Worm (Caenorhabditis elegans): ENCODE data around the gene ZK682.7.

The ZK682.7 gene

DNA sequence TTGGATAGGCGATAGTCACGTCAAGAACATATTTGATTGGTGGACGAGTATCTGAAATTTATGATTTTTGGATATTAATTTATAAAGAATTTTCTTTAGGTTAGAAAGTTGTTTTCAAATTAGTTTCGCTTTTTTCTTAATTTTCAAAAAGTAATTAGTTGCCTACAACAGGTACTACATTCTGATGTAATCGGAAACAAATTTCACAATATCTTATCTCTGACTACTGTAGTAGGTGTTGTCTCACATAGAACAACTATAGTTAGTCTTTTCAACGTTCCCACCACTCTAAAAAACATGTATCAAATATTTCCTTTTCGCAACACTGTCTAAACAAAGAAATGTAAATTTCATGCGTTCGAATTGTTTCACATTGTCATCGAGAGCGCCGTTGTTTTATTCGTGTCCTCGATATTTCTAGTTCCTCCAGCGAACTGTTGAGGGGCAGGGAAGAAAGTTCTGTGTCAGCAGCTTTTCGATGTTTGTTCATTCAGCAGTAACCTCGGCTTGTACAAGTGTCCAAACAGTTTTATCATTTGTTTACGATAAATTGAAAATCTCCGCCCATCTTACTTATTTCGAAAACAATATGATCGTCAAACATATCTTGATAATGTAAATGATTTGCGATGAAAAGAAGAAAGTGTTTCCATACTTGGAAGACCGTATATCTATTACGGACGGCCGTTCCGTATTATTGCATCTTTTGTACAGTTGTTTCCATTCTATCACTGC is 37.4 kb upstream of the ZK682.7 start:
- no peak for TF ChIP-seq ceh-36 (tag; optimal IDR thresholded peaks at IDR 0.05)
- no peak for TF ChIP-seq pes-1 (GFP tag; IDR thresholded peaks at IDR 0.05)
- no peak for TF ChIP-seq tbx-37 (GFP tag; conservative IDR thresholded peaks at IDR 0.05)
- TF ChIP-seq tbx-11 (GFP tag; IDR thresholded peaks at IDR 0.05), result no peak
- TF ChIP-seq hnd-1 (tag; optimal IDR thresholded peaks at IDR 0.05), result no peak
- TF ChIP-seq flt-1 (GFP tag; IDR thresholded peaks at IDR 0.05), result no peak
- TF ChIP-seq sea-1 (GFP tag; conservative IDR thresholded peaks at IDR 0.05), result no peak

DNA sequence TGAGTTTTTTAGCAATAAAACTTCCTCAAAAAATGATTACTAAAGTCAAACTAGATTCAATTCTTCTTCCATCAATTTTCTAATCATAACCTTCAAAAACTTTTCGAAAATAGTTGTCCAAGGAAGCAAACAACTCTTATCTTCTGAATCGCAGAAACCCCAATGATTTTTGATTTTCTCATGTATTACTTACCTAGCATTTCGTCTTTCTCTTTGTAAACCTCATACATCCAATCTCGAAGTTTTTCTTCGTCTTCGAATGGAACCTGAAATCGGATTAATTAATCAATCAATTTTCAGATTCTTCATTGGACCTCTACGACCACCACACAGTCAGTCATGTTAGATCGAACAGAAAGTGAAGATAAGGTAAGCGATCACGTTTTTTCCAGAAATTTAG is 36.7 kb upstream of the ZK682.7 start, which contains the start of gene K07B1.4:
Gene K07B1.4, plus strand, starts transcription at position 301 of the 400 bp plus-strand sequence.
- no peak for TF ChIP-seq F13C5.2 (tag; optimal IDR thresholded peaks at IDR 0.05)

DNA sequence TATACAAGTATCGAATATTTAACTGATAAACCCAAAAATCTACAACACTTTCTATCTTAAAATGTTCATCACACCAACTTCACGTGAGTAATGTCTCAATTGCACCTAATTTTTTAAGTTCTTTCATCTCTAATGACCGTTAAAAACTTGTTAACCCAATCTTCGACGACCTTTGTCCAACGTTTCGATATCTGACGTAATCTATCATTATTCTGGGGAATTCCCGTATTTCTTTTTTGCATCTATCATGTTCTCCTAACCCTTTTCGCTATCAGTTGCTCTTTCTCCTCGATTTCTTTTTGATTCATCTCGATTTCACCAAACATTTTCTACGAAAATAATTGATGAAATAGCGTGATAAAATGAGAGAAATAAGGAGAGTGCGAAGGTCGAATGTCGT is 35.7 kb upstream of the ZK682.7 start:
- TF ChIP-seq ama-1 (optimal IDR thresholded peaks at IDR 0.05), result no peak
- no peak for TF ChIP-seq sea-1 (GFP tag; conservative IDR thresholded peaks at IDR 0.05)
- no peak for TF ChIP-seq ets-7 (tag; optimal IDR thresholded peaks at IDR 0.05)
- no peak for TF ChIP-seq flt-1 (GFP tag; IDR thresholded peaks at IDR 0.05)
- TF ChIP-seq tbx-37 (GFP tag; conservative IDR thresholded peaks at IDR 0.05), result no peak
- TF ChIP-seq F13C5.2 (tag; optimal IDR thresholded peaks at IDR 0.05), result no peak
- TF ChIP-seq tbx-11 (GFP tag; IDR thresholded peaks at IDR 0.05), result no peak
- TF ChIP-seq hmg-4 (GFP tag; optimal IDR thresholded peaks at IDR 0.05), result no peak
- no peak for TF ChIP-seq ceh-36 (tag; optimal IDR thresholded peaks at IDR 0.05)
- no peak for TF ChIP-seq hmbx-1 (tag; optimal IDR thresholded peaks at IDR 0.05)
- no peak for TF ChIP-seq hnd-1 (tag; optimal IDR thresholded peaks at IDR 0.05)
- no peak for TF ChIP-seq ceh-13 (GFP tag; optimal IDR thresholded peaks at IDR 0.05)
- no peak for TF ChIP-seq tra-4 (tag; optimal IDR thresholded peaks at IDR 0.05)

DNA sequence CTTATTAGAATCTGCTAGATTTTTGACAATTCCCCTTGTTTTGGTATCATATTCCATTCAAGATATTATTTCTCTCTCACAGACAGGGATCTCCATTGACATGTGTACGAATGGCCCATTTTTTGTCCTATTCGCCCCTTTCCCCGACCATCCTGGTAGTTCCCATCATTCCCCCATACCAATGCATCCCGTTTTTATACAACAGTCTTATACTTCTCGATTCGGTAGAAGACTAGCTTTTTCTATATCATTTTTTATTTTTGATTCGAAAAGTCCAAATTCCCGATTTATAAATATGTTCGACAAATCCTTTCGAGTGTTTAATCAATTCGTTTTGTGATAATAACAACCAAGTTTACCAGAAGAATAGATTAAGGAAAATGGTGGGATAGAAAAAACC is 34.9 kb upstream of the ZK682.7 start:
- no peak for TF ChIP-seq B0310.2 (tag; optimal IDR thresholded peaks at IDR 0.05)
- no peak for TF ChIP-seq ama-1 (optimal IDR thresholded peaks at IDR 0.05)
- TF ChIP-seq ets-7 (tag; optimal IDR thresholded peaks at IDR 0.05), result no peak
- no peak for TF ChIP-seq tbx-37 (GFP tag; conservative IDR thresholded peaks at IDR 0.05)
- TF ChIP-seq hmbx-1 (tag; optimal IDR thresholded peaks at IDR 0.05), result no peak
- TF ChIP-seq F13C5.2 (tag; optimal IDR thresholded peaks at IDR 0.05), result no peak
- no peak for TF ChIP-seq pes-1 (GFP tag; IDR thresholded peaks at IDR 0.05)
- no peak for TF ChIP-seq scrt-1 (GFP tag; IDR thresholded peaks at IDR 0.05)
- no peak for TF ChIP-seq tra-4 (tag; optimal IDR thresholded peaks at IDR 0.05)

DNA sequence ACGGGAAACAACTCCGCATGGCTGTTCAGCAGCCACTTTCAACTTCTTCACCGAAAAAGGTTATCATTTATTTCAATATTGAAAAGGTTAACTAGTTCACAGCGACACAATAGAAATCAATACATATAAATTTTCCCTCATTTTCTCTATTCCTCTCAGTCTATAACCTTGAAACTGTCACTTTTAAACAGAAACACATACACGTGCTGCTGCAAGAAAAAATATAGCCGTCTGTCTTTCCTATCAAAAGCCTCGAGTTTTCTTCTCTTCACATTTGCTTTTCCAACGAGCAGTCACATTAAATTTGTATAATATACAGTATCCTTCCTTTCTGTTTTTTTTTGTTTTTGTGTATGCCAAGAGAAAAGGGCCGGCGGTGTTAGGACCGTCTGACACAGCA is 32.2 kb upstream of the ZK682.7 start:
- TF ChIP-seq ceh-13 (GFP tag; optimal IDR thresholded peaks at IDR 0.05), result no peak
- no peak for TF ChIP-seq aly-1 (tag; optimal IDR thresholded peaks at IDR 0.05)
- no peak for TF ChIP-seq ceh-36 (tag; optimal IDR thresholded peaks at IDR 0.05)
- no peak for TF ChIP-seq ets-7 (tag; optimal IDR thresholded peaks at IDR 0.05)
- no peak for TF ChIP-seq hmbx-1 (tag; optimal IDR thresholded peaks at IDR 0.05)
- TF ChIP-seq hmg-4 (GFP tag; optimal IDR thresholded peaks at IDR 0.05), result no peak
- no peak for TF ChIP-seq flt-1 (GFP tag; IDR thresholded peaks at IDR 0.05)
- no peak for TF ChIP-seq ama-1 (optimal IDR thresholded peaks at IDR 0.05)
- no peak for TF ChIP-seq hnd-1 (tag; optimal IDR thresholded peaks at IDR 0.05)
- no peak for TF ChIP-seq B0310.2 (tag; optimal IDR thresholded peaks at IDR 0.05)
- no peak for TF ChIP-seq tbx-37 (GFP tag; conservative IDR thresholded peaks at IDR 0.05)
- no peak for TF ChIP-seq scrt-1 (GFP tag; IDR thresholded peaks at IDR 0.05)
- TF ChIP-seq pes-1 (GFP tag; IDR thresholded peaks at IDR 0.05), result no peak
- TF ChIP-seq tbx-11 (GFP tag; IDR thresholded peaks at IDR 0.05), result no peak
- TF ChIP-seq sea-1 (GFP tag; conservative IDR thresholded peaks at IDR 0.05), result no peak
- no peak for TF ChIP-seq F13C5.2 (tag; optimal IDR thresholded peaks at IDR 0.05)

DNA sequence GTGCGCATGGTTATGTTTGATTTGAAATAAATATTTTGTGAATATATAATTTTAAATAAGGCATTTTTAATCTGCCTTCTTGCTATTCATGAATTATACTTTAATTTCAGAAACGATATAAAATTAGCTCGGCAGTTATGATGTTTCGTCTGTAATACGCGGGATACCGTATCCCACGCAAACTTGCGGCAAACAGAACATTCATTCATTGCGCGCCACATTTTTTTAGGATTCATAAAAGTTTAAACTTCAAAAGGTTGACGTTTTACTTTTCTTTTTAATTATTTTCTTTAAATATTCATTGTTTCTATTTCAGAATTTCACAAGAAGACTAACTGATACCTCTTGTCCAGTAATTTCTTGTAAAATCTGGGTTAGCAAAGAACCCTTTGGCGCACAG is 30.9 kb upstream of the ZK682.7 start, which contains the start of gene tag-153:
Gene tag-153, plus strand, starts transcription at position 200 of the 400 bp plus-strand sequence.
- TF ChIP-seq B0310.2 (tag; optimal IDR thresholded peaks at IDR 0.05) (no peak), ceh-36 (tag; optimal IDR thresholded peaks at IDR 0.05) (no peak), tbx-37 (GFP tag; conservative IDR thresholded peaks at IDR 0.05) (no peak), flt-1 (GFP tag; IDR thresholded peaks at IDR 0.05) (no peak), hmg-4 (GFP tag; optimal IDR thresholded peaks at IDR 0.05) (no peak), scrt-1 (GFP tag; IDR thresholded peaks at IDR 0.05) (no peak), tbx-11 (GFP tag; IDR thresholded peaks at IDR 0.05) (no peak), ama-1 (optimal IDR thresholded peaks at IDR 0.05) (no peak), ets-7 (tag; optimal IDR thresholded peaks at IDR 0.05) (no peak), hnd-1 (tag; optimal IDR thresholded peaks at IDR 0.05) (no peak), tra-4 (tag; optimal IDR thresholded peaks at IDR 0.05) (no peak), pes-1 (GFP tag; IDR thresholded peaks at IDR 0.05) (no peak)

DNA sequence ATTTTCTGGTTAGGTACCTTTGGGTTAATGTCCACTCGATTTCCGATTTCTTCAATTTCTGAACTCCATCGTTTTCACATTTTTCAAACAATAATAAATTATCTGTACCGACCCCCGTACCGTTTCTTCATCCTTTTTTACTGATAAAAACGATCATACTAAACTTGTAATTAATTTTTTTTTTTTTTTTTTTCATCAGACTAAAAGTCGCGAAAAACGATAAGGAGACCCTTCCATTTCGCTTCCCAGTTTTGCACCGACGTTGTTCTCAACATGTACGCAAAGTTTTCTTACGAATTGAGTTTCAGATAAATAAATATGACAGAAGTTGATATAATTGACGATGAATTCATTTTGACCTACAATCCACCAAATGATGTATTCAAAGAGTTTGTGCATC is 29.2 kb upstream of the ZK682.7 start, which contains the start of gene F44A2.7:
Gene F44A2.7, plus strand, starts transcription at position 301 of the 400 bp plus-strand sequence.
- TF ChIP-seq hmg-4 (GFP tag; optimal IDR thresholded peaks at IDR 0.05), result no peak
- no peak for TF ChIP-seq ceh-13 (GFP tag; optimal IDR thresholded peaks at IDR 0.05)
- no peak for TF ChIP-seq hnd-1 (tag; optimal IDR thresholded peaks at IDR 0.05)
- TF ChIP-seq ama-1 (optimal IDR thresholded peaks at IDR 0.05), result no peak
- TF ChIP-seq ceh-36 (tag; optimal IDR thresholded peaks at IDR 0.05), result no peak
- TF ChIP-seq tbx-37 (GFP tag; conservative IDR thresholded peaks at IDR 0.05), result no peak
- no peak for TF ChIP-seq pes-1 (GFP tag; IDR thresholded peaks at IDR 0.05)
- TF ChIP-seq tbx-11 (GFP tag; IDR thresholded peaks at IDR 0.05), result no peak
- TF ChIP-seq F13C5.2 (tag; optimal IDR thresholded peaks at IDR 0.05), result no peak
- no peak for TF ChIP-seq scrt-1 (GFP tag; IDR thresholded peaks at IDR 0.05)

DNA sequence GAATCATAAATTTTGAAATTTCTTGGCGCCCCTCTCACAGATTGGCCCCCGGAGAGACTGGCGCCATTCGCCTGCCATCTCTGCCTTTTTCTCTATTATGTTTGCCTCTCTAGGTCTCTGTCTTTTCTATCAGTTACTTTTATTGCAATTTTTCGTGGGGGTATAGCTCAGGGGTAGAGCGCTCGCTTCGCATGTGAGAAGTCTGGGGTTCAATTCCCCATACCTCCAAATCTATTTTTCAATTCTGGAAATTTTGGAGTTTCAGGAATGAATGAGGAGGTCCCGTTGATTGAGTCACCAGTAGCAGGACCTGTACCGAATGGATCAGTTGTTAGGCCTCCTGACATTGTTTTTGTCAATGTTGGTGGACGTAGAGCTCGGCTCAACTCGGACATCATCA is 26.1 kb upstream of the ZK682.7 start, which contains the start of gene kvs-3:
Gene kvs-3, plus strand, starts transcription at position 266 of the 400 bp plus-strand sequence.
- TF ChIP-seq flt-1 (GFP tag; IDR thresholded peaks at IDR 0.05) (0 out of 2 replicates have a peak, but pooled peaks have one; percentile 18), ama-1 (optimal IDR thresholded peaks at IDR 0.05) (no peak), sea-1 (GFP tag; conservative IDR thresholded peaks at IDR 0.05) (no peak), pes-1 (GFP tag; IDR thresholded peaks at IDR 0.05) (peak; percentile 68), tbx-11 (GFP tag; IDR thresholded peaks at IDR 0.05) (peak; percentile 49; the same call in 1 of the 2 replicates)
